Fruit fly (Drosophila melanogaster): ENCODE measurements around the gene Ugt307A1.

Ugt307A1 gene

dm6 chr2L:7063721-7064179, 4.0 kb upstream of the Ugt307A1 start, which contains the start of gene Sem1:
TSS of gene Sem1 (plus strand) at chr2L:7063986.
- TF ChIP-seq cyc (GFP tag; optimal IDR thresholded peaks at IDR 0.05) (no peak), CG32006 (GFP tag; optimal IDR thresholded peaks at IDR 0.05) (no peak), CG11902 (GFP tag; optimal IDR thresholded peaks at IDR 0.05) (no peak), CG6854 (GFP tag; optimal IDR thresholded peaks at IDR 0.05) (no peak), Smox (GFP tag; optimal IDR thresholded peaks at IDR 0.05) (no peak), Ets96B (tag; optimal IDR thresholded peaks at IDR 0.05) (no peak), vri (GFP tag; optimal IDR thresholded peaks at IDR 0.05) (no peak), CG6808 (GFP tag; optimal IDR thresholded peaks at IDR 0.05) (peak; percentile 85), CG6792 (GFP tag; optimal IDR thresholded peaks at IDR 0.05) (no peak), CG34406 (GFP tag; optimal IDR thresholded peaks at IDR 0.05) (no peak), topi (GFP tag; optimal IDR thresholded peaks at IDR 0.05) (peak; percentile 24), esn (GFP tag; optimal IDR thresholded peaks at IDR 0.05) (peak; percentile 12), CG10631 (GFP tag; optimal IDR thresholded peaks at IDR 0.05) (no peak)

dm6 chr2L:7065687-7066086, 2.1 kb upstream of the Ugt307A1 start, which contains the start of gene Nuf2:
TSS of gene Nuf2 (minus strand) at chr2L:7065837.
- TF ChIP-seq dsx (GFP tag; optimal IDR thresholded peaks at IDR 0.05; ENCODE audit: poor library complexity, severe bottlenecking) (peak; percentile 12), CG6792 (GFP tag; optimal IDR thresholded peaks at IDR 0.05) (no peak), CG11902 (GFP tag; optimal IDR thresholded peaks at IDR 0.05) (no peak), CG1621 (tag; optimal IDR thresholded peaks at IDR 0.05) (peak; percentile 98), svp (GFP tag) (no peak)

dm6 chr2L:7071219-7071618, 3.4 kb downstream of the Ugt307A1 start:
- TF ChIP-seq CG8632 (GFP tag; optimal IDR thresholded peaks at IDR 0.05), result no peak
- TF ChIP-seq salr (GFP tag; optimal IDR thresholded peaks at IDR 0.05), result no peak
- no peak for TF ChIP-seq CG1621 (tag; optimal IDR thresholded peaks at IDR 0.05)
- TF ChIP-seq CG6808 (GFP tag; optimal IDR thresholded peaks at IDR 0.05), result no peak
- TF ChIP-seq OdsH (GFP tag; optimal IDR thresholded peaks at IDR 0.05), result no peak
- no peak for TF ChIP-seq ss (GFP tag; optimal IDR thresholded peaks at IDR 0.05)
- TF ChIP-seq CG32006 (GFP tag; optimal IDR thresholded peaks at IDR 0.05), result no peak

- TF ChIP-seq ss (GFP tag; optimal IDR thresholded peaks at IDR 0.05) (peak; percentile 39 to 68), Smox (GFP tag; optimal IDR thresholded peaks at IDR 0.05) (no peak), Eip93F (GFP tag; optimal IDR thresholded peaks at IDR 0.05) (no peak), Eip75B (GFP tag; optimal IDR thresholded peaks at IDR 0.05) (peak; percentile 67), net (GFP tag; optimal IDR thresholded peaks at IDR 0.05) (no peak), CG4318 (GFP tag; optimal IDR thresholded peaks at IDR 0.05) (peak; percentile 14), Hr4 (GFP tag; optimal IDR thresholded peaks at IDR 0.05) (peak; percentile 49), CG34406 (GFP tag; optimal IDR thresholded peaks at IDR 0.05) (peak; percentile 32), topi (GFP tag; optimal IDR thresholded peaks at IDR 0.05) (peak; percentile 40), eg (GFP tag; IDR thresholded peaks at IDR 0.05) (no peak), CG10631 (GFP tag; optimal IDR thresholded peaks at IDR 0.05) (peak; percentile 74), lz (GFP tag; optimal IDR thresholded peaks at IDR 0.05) (peak; percentile 1), fd85E (GFP tag; optimal IDR thresholded peaks at IDR 0.05) (no peak), Eip78C (GFP tag) (peak; percentile 90), CG16779 (tag; optimal IDR thresholded peaks at IDR 0.05) (no peak), CG8319 (GFP tag; optimal IDR thresholded peaks at IDR 0.05) (peak; percentile 38), OdsH (GFP tag; optimal IDR thresholded peaks at IDR 0.05) (peak; percentile 60), CG11902 (GFP tag; optimal IDR thresholded peaks at IDR 0.05) (peak; percentile 3), Sox15 (GFP tag; optimal IDR thresholded peaks at IDR 0.05) (peak; percentile 11), Ets21C (GFP tag; optimal IDR thresholded peaks at IDR 0.05) (no peak), Blimp-1 (GFP tag; optimal IDR thresholded peaks at IDR 0.05) (no peak), CG10669 (GFP tag; optimal IDR thresholded peaks at IDR 0.05) (peak; percentile 69), CG11294 (GFP tag; IDR thresholded peaks at IDR 0.05) (0 out of 2 replicates have a peak, but pooled peaks have one; percentile 30), Ets96B (tag; optimal IDR thresholded peaks at IDR 0.05) (peak; percentile 66), CG6163 (GFP tag; IDR thresholded peaks at IDR 0.05) (peak; percentile 83), Hr38 (GFP tag; optimal IDR thresholded peaks at IDR 0.05) (no peak), Sox102F (GFP tag; optimal IDR thresholded peaks at IDR 0.05) (peak; percentile 26), acj6 (GFP tag; optimal IDR thresholded peaks at IDR 0.05) (peak; percentile 59), Lpt (GFP tag; optimal IDR thresholded peaks at IDR 0.05) (peak; percentile 52), svp (GFP tag) (peak; percentile 73), CG9139 (GFP tag; optimal IDR thresholded peaks at IDR 0.05) (peak; percentile 27), esn (GFP tag; optimal IDR thresholded peaks at IDR 0.05) (no peak), CG6276 (GFP tag; optimal IDR thresholded peaks at IDR 0.05) (no peak), achi (GFP tag; optimal IDR thresholded peaks at IDR 0.05) (peak; percentile 65)
Measured at dm6 chr2L:7071862-7072261, 4.1 kb downstream of the Ugt307A1 start.

Measured in whole organism, prepupa.